Worm (Caenorhabditis elegans) whole organism, L2 larva: Measurements from ENCODE around the gene C25H3.7.

Experiments
- aly-2 ChIP-seq: fragments of 150-350 bp; optimal IDR thresholded peaks from 2 replicates; lab custom pipeline; 2014; ENCODE audit warnings: missing biosample characterization, missing genetic modification characterization
- lin-13 ChIP-seq: fragments of 150-350 bp; optimal IDR thresholded peaks from 2 replicates; lab custom pipeline; 2014; ENCODE audit warnings: missing biosample characterization, missing genetic modification reagents, missing genetic modification characterization
- mdl-1 ChIP-seq, 2 experiments: fragments of 150-350 bp in 1 of 2; sonication (generic microtip) in 1 of 2; optimal IDR thresholded peaks; 2 replicates each; lab custom pipeline; 2017; ENCODE audit warnings: missing biosample characterization in 2 of 2, missing genetic modification characterization in 2 of 2
- nhr-12 ChIP-seq: fragments of 150-350 bp; optimal IDR thresholded peaks from 2 replicates; lab custom pipeline; 2014; ENCODE audit warnings: missing biosample characterization, missing genetic modification characterization
- nhr-25 ChIP-seq: fragments of 150-350 bp; sonication (generic microtip); optimal IDR thresholded peaks from 3 replicates; lab custom pipeline; 2014; ENCODE audit warnings: missing biosample characterization, missing genetic modification characterization
- nhr-77 ChIP-seq: fragments of 150-350 bp; optimal IDR thresholded peaks from 2 replicates; lab custom pipeline; 2014; ENCODE audit warnings: missing biosample characterization, missing genetic modification characterization
- snpc-4 ChIP-seq: fragments of 150-350 bp; optimal IDR thresholded peaks from 2 replicates; lab custom pipeline; 2014; ENCODE audit warnings: missing biosample characterization, missing genetic modification characterization
- unc-62 ChIP-seq: fragments of 150-350 bp; optimal IDR thresholded peaks from 2 replicates; lab custom pipeline; 2014; ENCODE audit warnings: missing biosample characterization, missing genetic modification reagents, missing genetic modification characterization
- zag-1 ChIP-seq: fragments of 150-350 bp; optimal IDR thresholded peaks from 2 replicates; lab custom pipeline; 2014; ENCODE audit warnings: missing biosample characterization, missing genetic modification characterization

DNA sequence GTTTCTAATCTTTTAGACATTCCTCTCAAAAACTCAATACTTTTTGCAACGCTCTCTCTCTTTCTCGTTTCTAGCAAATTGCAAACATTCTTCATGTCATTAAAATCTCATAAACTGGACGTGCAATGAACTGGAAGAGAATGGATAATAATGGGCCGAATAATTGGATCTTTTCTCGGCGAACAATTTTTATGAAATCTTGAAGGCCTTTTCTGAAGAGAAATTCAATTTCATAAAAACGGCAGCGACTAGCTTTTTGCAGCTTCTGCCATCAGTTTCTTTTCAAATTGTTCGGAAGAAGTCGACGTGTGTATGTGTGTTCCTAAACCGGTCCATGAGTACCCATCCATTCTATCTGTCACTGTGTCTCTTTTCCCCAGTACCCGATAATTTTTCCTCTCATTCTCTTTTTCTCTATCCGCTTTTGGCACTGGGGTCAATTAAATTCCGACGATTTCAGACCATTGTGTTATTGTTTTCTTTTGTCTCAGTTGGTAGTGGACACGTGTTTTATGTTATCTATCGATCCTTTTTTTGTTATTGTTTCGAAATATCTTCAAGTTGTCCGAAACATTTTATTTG is 34.0 kb upstream of the C25H3.7 start:
- TF ChIP-seq nhr-77 (tag; lab: Kevin White, UChicago) = no peak
- TF ChIP-seq snpc-4 (tag; lab: Kevin White, UChicago) = no peak
- TF ChIP-seq nhr-12 (tag; lab: Kevin White, UChicago) = no peak
- no peak for TF ChIP-seq zag-1
- TF ChIP-seq mdl-1 (tag; optimal IDR thresholded peaks at IDR 0.05; lab: Kevin White, UChicago) = no peak
- TF ChIP-seq aly-2 (tag; lab: Kevin White, UChicago) = no peak
- TF ChIP-seq nhr-25 = peak; percentile 39
- TF ChIP-seq lin-13 (GFP tag; lab: Kevin White, UChicago) = no peak
- no peak for TF ChIP-seq unc-62
